Worm (Caenorhabditis elegans) whole organism, late embryonic: Measurements from ENCODE around the gene acr-8.

Source experiments
- C08G9.2 ChIP-seq: sonication (generic microtip); optimal IDR thresholded peaks from 2 replicates; lab custom pipeline; 2016; ENCODE audit warnings: mild to moderate bottlenecking, missing genetic modification characterization, moderate library complexity, missing compliant biosample characterization
- C38D4.7 ChIP-seq: fragments of 200-800 bp; sonication (Bioruptor generic); optimal IDR thresholded peaks from 2 replicates; lab custom pipeline; 2018; ENCODE audit warnings: mild to moderate bottlenecking, missing genetic modification characterization, moderate library complexity, missing compliant biosample characterization
- F13H6.1 ChIP-seq: sonication (generic microtip); optimal IDR thresholded peaks from 2 replicates; lab custom pipeline; 2016; ENCODE audit warnings: missing genetic modification characterization, missing compliant biosample characterization
- K02D7.2 ChIP-seq: sonication (generic microtip); optimal IDR thresholded peaks from 2 replicates; lab custom pipeline; 2017; ENCODE audit warnings: mild to moderate bottlenecking, missing genetic modification characterization, missing compliant biosample characterization
- K09A11.1 ChIP-seq: sonication (generic microtip); optimal IDR thresholded peaks from 2 replicates; lab custom pipeline; 2017; ENCODE audit warnings: antibody characterized with exemption, mild to moderate bottlenecking, missing genetic modification characterization, missing compliant biosample characterization; ENCODE audit not compliant: insufficient read depth
- T23F11.4 ChIP-seq: fragments of 200-800 bp; sonication (Bioruptor generic); optimal IDR thresholded peaks from 2 replicates; lab custom pipeline; 2018; ENCODE audit warnings: mild to moderate bottlenecking, missing genetic modification characterization, missing compliant biosample characterization
- Y22D7AL.16 ChIP-seq: sonication (generic microtip); optimal IDR thresholded peaks from 2 replicates; lab custom pipeline; 2016; ENCODE audit warnings: missing genetic modification characterization, missing compliant biosample characterization
- ceh-18 ChIP-seq: sonication (generic microtip); optimal IDR thresholded peaks from 2 replicates; lab custom pipeline; 2016; ENCODE audit warnings: missing genetic modification characterization, missing compliant biosample characterization
- ceh-19 ChIP-seq: fragments of 200-800 bp; sonication (Bioruptor generic); optimal IDR thresholded peaks from 2 replicates; lab custom pipeline; 2018; ENCODE audit warnings: mild to moderate bottlenecking, missing genetic modification characterization, missing compliant biosample characterization
- ceh-2 ChIP-seq: sonication (generic microtip); optimal IDR thresholded peaks from 2 replicates; lab custom pipeline; 2016; ENCODE audit warnings: missing genotype, missing genetic modification characterization, missing compliant biosample characterization
- ceh-24 ChIP-seq: sonication (generic microtip); optimal IDR thresholded peaks from 2 replicates; lab custom pipeline; 2016; ENCODE audit warnings: mild to moderate bottlenecking, missing genetic modification characterization, missing compliant biosample characterization
- ceh-30 ChIP-seq: fragments of 150-350 bp; optimal IDR thresholded peaks from 2 replicates; lab custom pipeline; 2014; ENCODE audit warnings: missing biosample characterization, missing genetic modification characterization
- ceh-31 ChIP-seq: sonication (generic microtip); optimal IDR thresholded peaks from 2 replicates; lab custom pipeline; 2016; ENCODE audit warnings: missing genetic modification characterization, missing compliant biosample characterization
- ceh-34 ChIP-seq: sonication (generic microtip); optimal IDR thresholded peaks from 2 replicates; lab custom pipeline; 2016; ENCODE audit warnings: mild to moderate bottlenecking, missing genetic modification characterization, missing compliant biosample characterization
- ceh-48 ChIP-seq: sonication (generic microtip); optimal IDR thresholded peaks from 2 replicates; lab custom pipeline; 2016; ENCODE audit warnings: missing genetic modification characterization, inconsistent platforms, missing compliant biosample characterization
- ceh-9 ChIP-seq: sonication (generic microtip); optimal IDR thresholded peaks from 2 replicates; lab custom pipeline; 2016; ENCODE audit warnings: mild to moderate bottlenecking, missing genetic modification characterization, inconsistent platforms, missing compliant biosample characterization
- elt-4 ChIP-seq: sonication (generic microtip); optimal IDR thresholded peaks from 2 replicates; lab custom pipeline; 2016; ENCODE audit warnings: missing genetic modification characterization, missing compliant biosample characterization
- ets-4 ChIP-seq: sonication (generic microtip); optimal IDR thresholded peaks from 2 replicates; lab custom pipeline; 2016; ENCODE audit warnings: missing genetic modification characterization, missing compliant biosample characterization
- fax-1 ChIP-seq: sonication (generic microtip); optimal IDR thresholded peaks from 2 replicates; lab custom pipeline; 2016; ENCODE audit warnings: missing genotype, missing genetic modification characterization, missing compliant biosample characterization
- fkh-10 ChIP-seq: fragments of 150-350 bp; optimal IDR thresholded peaks from 2 replicates; lab custom pipeline; 2014; ENCODE audit warnings: missing biosample characterization, missing genetic modification reagents, missing genetic modification characterization
- hlh-30 ChIP-seq: sonication (generic microtip); optimal IDR thresholded peaks from 2 replicates; lab custom pipeline; 2017; ENCODE audit warnings: antibody characterized with exemption, missing genetic modification characterization, missing compliant biosample characterization; ENCODE audit not compliant: insufficient read depth
- lim-6 ChIP-seq: sonication (generic microtip); optimal IDR thresholded peaks from 2 replicates; lab custom pipeline; 2016; ENCODE audit warnings: missing genetic modification characterization, missing compliant biosample characterization
- lin-11 ChIP-seq: fragments of 200-800 bp; sonication (Bioruptor generic); optimal IDR thresholded peaks from 2 replicates; lab custom pipeline; 2018; ENCODE audit warnings: mild to moderate bottlenecking, missing genetic modification characterization, missing compliant biosample characterization
- madf-2 ChIP-seq: sonication (generic microtip); optimal IDR thresholded peaks from 2 replicates; lab custom pipeline; 2017; ENCODE audit warnings: missing genetic modification characterization, missing compliant biosample characterization
- nfya-1 ChIP-seq: sonication (generic microtip); optimal IDR thresholded peaks from 2 replicates; lab custom pipeline; 2017; ENCODE audit warnings: missing genetic modification characterization, mild to moderate bottlenecking, missing compliant biosample characterization, antibody characterized with exemption, moderate library complexity
- npax-4 ChIP-seq: sonication (generic microtip); optimal IDR thresholded peaks from 2 replicates; lab custom pipeline; 2016; ENCODE audit warnings: missing genetic modification characterization, missing compliant biosample characterization
- odd-2 ChIP-seq: sonication (generic microtip); optimal IDR thresholded peaks from 2 replicates; lab custom pipeline; 2017; ENCODE audit warnings: antibody characterized with exemption, mild to moderate bottlenecking, missing genetic modification characterization, missing compliant biosample characterization
- pag-3 ChIP-seq: sonication (generic microtip); optimal IDR thresholded peaks from 2 replicates; lab custom pipeline; 2016; ENCODE audit warnings: missing compliant biosample characterization, missing genetic modification characterization, borderline replicate concordance
- pax-1 ChIP-seq: fragments of 150-350 bp; optimal IDR thresholded peaks from 2 replicates; lab custom pipeline; 2014; ENCODE audit warnings: missing biosample characterization, missing genetic modification characterization
- pha-2 ChIP-seq: sonication (generic microtip); optimal IDR thresholded peaks from 2 replicates; lab custom pipeline; 2017; ENCODE audit warnings: mild to moderate bottlenecking, missing genetic modification characterization, missing compliant biosample characterization
- ref-2 ChIP-seq: sonication (generic microtip); optimal IDR thresholded peaks from 2 replicates; lab custom pipeline; 2016; ENCODE audit warnings: missing genetic modification characterization, missing compliant biosample characterization
- rnt-1 ChIP-seq: sonication (generic microtip); optimal IDR thresholded peaks from 2 replicates; lab custom pipeline; 2016; ENCODE audit warnings: missing genetic modification characterization, missing compliant biosample characterization
- sdc-2 ChIP-seq: sonication (generic microtip); optimal IDR thresholded peaks from 2 replicates; lab custom pipeline; 2016; ENCODE audit warnings: missing genotype, missing genetic modification characterization, missing compliant biosample characterization
- sox-2 ChIP-seq: fragments of 200-800 bp; sonication (Bioruptor generic); IDR thresholded peaks from 2 replicates; pipeline ENCODE4 v1.3.6; 2022; ENCODE audit warnings: missing genetic modification reagents, missing genetic modification characterization, missing compliant biosample characterization
- syd-9 ChIP-seq: sonication (generic microtip); optimal IDR thresholded peaks from 2 replicates; lab custom pipeline; 2016; ENCODE audit warnings: mild to moderate bottlenecking, missing genetic modification characterization, moderate library complexity, missing compliant biosample characterization
- tbx-2 ChIP-seq: sonication (generic microtip); optimal IDR thresholded peaks from 2 replicates; lab custom pipeline; 2016; ENCODE audit warnings: missing genetic modification characterization, missing compliant biosample characterization
- unc-3 ChIP-seq, 2 experiments: fragments of 200-800 bp in 1 of 2; sonication (Bioruptor generic) in 1 of 2; sonication (generic microtip) in 1 of 2; conservative IDR thresholded peaks in 1 of 2; optimal IDR thresholded peaks in 1 of 2; 2 replicates each; pipeline versions ENCODE4 v1.3.6 to Lab custom; 2016 to 2022; ENCODE audit warnings: missing compliant biosample characterization in 2 of 2, missing genetic modification characterization in 2 of 2, missing genetic modification reagents in 1 of 2
- unc-42 ChIP-seq: sonication (generic microtip); optimal IDR thresholded peaks from 2 replicates; lab custom pipeline; 2016; ENCODE audit warnings: missing genotype, missing genetic modification characterization, missing compliant biosample characterization
- unc-55 ChIP-seq: sonication (generic microtip); optimal IDR thresholded peaks from 2 replicates; lab custom pipeline; 2017; ENCODE audit warnings: missing biosample characterization, missing genetic modification reagents, missing genetic modification characterization
- unc-86 ChIP-seq: sonication (generic microtip); optimal IDR thresholded peaks from 2 replicates; lab custom pipeline; 2016; ENCODE audit warnings: missing genetic modification characterization, missing compliant biosample characterization
- zip-5 ChIP-seq: sonication (generic microtip); optimal IDR thresholded peaks from 2 replicates; lab custom pipeline; 2016; ENCODE audit warnings: missing genetic modification characterization, missing compliant biosample characterization

The acr-8 gene

ce11 chrX:10443836-10444235 is 31.3 kb downstream of the acr-8 start, which contains the start of gene C39B10.3:
TSS of gene C39B10.3 (plus strand) at chrX:10444136.
- no peak for TF ChIP-seq rnt-1 (tag; lab: Kevin White, UChicago)
- no peak for TF ChIP-seq Y22D7AL.16 (tag; lab: Kevin White, UChicago)
- no peak for TF ChIP-seq ref-2
- no peak for TF ChIP-seq sox-2 (GFP tag; lab: Robert Waterston, UW)
- TF ChIP-seq madf-2 (tag; lab: Kevin White, UChicago), result no peak
- no peak for TF ChIP-seq ceh-2 (tag; lab: Kevin White, UChicago)
- TF ChIP-seq ceh-30 (tag; lab: Kevin White, UChicago), result no peak
- no peak for TF ChIP-seq ceh-34 (tag; lab: Kevin White, UChicago)
- TF ChIP-seq nfya-1, result no peak
- no peak for TF ChIP-seq lin-11 (tag; lab: Kevin White, UChicago)
- no peak for TF ChIP-seq hlh-30 (tag; lab: Kevin White, UChicago)
- TF ChIP-seq unc-55, result no peak
- no peak for TF ChIP-seq C38D4.7
- TF ChIP-seq unc-86 (tag; lab: Kevin White, UChicago), result no peak
- TF ChIP-seq syd-9 (tag; lab: Kevin White, UChicago), result no peak
- TF ChIP-seq F13H6.1 (tag; lab: Kevin White, UChicago), result no peak
- no peak for TF ChIP-seq lim-6
- TF ChIP-seq pag-3, result no peak
- TF ChIP-seq K02D7.2 (tag; lab: Kevin White, UChicago), result no peak
- TF ChIP-seq ceh-48, result no peak
- TF ChIP-seq, all 69 proteins: peak for 0

DNA sequence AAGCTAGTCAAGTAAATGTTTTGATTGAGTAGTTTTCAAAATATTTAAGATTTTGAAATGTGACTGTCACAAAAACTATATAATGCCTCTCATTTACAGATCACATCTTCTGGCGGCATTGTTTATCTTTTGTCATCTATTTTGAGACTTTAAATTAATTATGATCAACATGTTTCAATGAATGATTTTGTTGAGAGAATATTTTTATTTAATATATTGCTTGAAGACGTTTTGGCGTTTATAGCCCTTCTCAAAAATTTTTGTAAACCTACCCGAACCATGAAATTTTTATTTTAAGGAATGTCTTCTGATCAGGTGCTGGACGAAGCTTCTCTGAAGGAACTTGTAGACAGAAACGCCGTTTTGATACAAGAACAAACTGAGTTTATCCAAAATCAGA is 32.2 kb downstream of the acr-8 start, which contains the start of gene C39B10.4:
TSS of gene C39B10.4 (plus strand) at position 301 of the 400 bp plus-strand sequence.
- TF ChIP-seq fkh-10 (GFP tag; lab: Kevin White, UChicago), result no peak
- no peak for TF ChIP-seq C08G9.2 (tag; lab: Kevin White, UChicago)
- TF ChIP-seq unc-86 (tag; lab: Kevin White, UChicago), result no peak
- no peak for TF ChIP-seq fax-1
- TF ChIP-seq unc-55, result no peak
- TF ChIP-seq unc-42 (tag; lab: Kevin White, UChicago), result no peak
- TF ChIP-seq, all 69 proteins: peak for 0

- TF ChIP-seq T23F11.4 (no peak), unc-86 (tag; lab: Kevin White, UChicago) (no peak), lin-11 (tag; lab: Kevin White, UChicago) (no peak), ceh-34 (tag; lab: Kevin White, UChicago) (no peak), ceh-31 (tag; lab: Kevin White, UChicago) (no peak), zip-5 (tag; lab: Kevin White, UChicago) (no peak), ceh-48 (no peak), Y22D7AL.16 (tag; lab: Kevin White, UChicago) (no peak), pha-2 (no peak), odd-2 (tag; lab: Kevin White, UChicago) (no peak), K09A11.1 (tag; lab: Kevin White, UChicago) (no peak), ceh-19 (GFP tag; lab: Kevin White, UChicago) (no peak)
Observed at ce11 chrX:10446982-10447381, 34.5 kb downstream of the acr-8 start, which contains the start of gene C39B10.5. TSS of gene C39B10.5 (plus strand) at chrX:10447343.

ce11 chrX:10453960-10454359 is 41.4 kb downstream of the acr-8 start, which contains the start of gene lgc-41:
TSS of gene lgc-41 (plus strand) at chrX:10454260.
- TF ChIP-seq ceh-24 (tag; lab: Kevin White, UChicago), result no peak
- no peak for TF ChIP-seq ets-4
- TF ChIP-seq npax-4 (tag; lab: Kevin White, UChicago), result no peak
- TF ChIP-seq unc-55, result no peak
- no peak for TF ChIP-seq elt-4 (tag; lab: Kevin White, UChicago)
- TF ChIP-seq pax-1 (tag; lab: Kevin White, UChicago), result no peak
- no peak for TF ChIP-seq sdc-2
- no peak for TF ChIP-seq ceh-30 (tag; lab: Kevin White, UChicago)
- TF ChIP-seq unc-86 (tag; lab: Kevin White, UChicago), result no peak
- no peak for TF ChIP-seq unc-3 (GFP tag; conservative IDR thresholded peaks at IDR 0.05; lab: Robert Waterston, UW)
- no peak for TF ChIP-seq unc-3 (tag; optimal IDR thresholded peaks at IDR 0.05; lab: Kevin White, UChicago)
- TF ChIP-seq ceh-9 (tag; lab: Kevin White, UChicago), result no peak
- TF ChIP-seq lin-11 (tag; lab: Kevin White, UChicago), result no peak
- no peak for TF ChIP-seq tbx-2 (tag; lab: Kevin White, UChicago)
- no peak for TF ChIP-seq ceh-18 (tag; lab: Kevin White, UChicago)
